Worm (Caenorhabditis elegans) whole organism, L4 larva: Measurements from ENCODE around the gene R10E4.6.

Source experiments
- F10B5.3 ChIP-seq: sonication (generic microtip); optimal IDR thresholded peaks from 2 replicates; lab custom pipeline; 2016; ENCODE audit warnings: mild to moderate bottlenecking, missing genetic modification characterization, missing compliant biosample characterization
- F26F4.8 ChIP-seq: fragments of 200-800 bp; sonication (Bioruptor generic); conservative IDR thresholded peaks from 2 replicates; pipeline ENCODE4 v1.3.6; 2022; ENCODE audit warnings: missing genetic modification characterization, missing compliant biosample characterization
- F37D6.2 ChIP-seq: sonication (generic microtip); optimal IDR thresholded peaks from 2 replicates; lab custom pipeline; 2016; ENCODE audit warnings: mild to moderate bottlenecking, missing genetic modification characterization, missing compliant biosample characterization
- F49E8.2 ChIP-seq: sonication (generic microtip); optimal IDR thresholded peaks from 2 replicates; lab custom pipeline; 2016; ENCODE audit warnings: missing compliant biosample characterization, mild to moderate bottlenecking, missing genetic modification characterization, borderline replicate concordance
- R02D3.7 ChIP-seq: fragments of 150-350 bp; sonication (generic microtip); optimal IDR thresholded peaks from 3 replicates; lab custom pipeline; 2014; ENCODE audit warnings: missing biosample characterization, missing genetic modification characterization
- ZK337.2 ChIP-seq: fragments of 200-800 bp; sonication (Bioruptor generic); IDR thresholded peaks from 2 replicates; pipeline ENCODE4 v1.3.6; 2022; ENCODE audit warnings: missing genetic modification reagents, missing genetic modification characterization, missing compliant biosample characterization
- aha-1 ChIP-seq: fragments of 150-350 bp; peaks from one replicate; lab custom pipeline; 2014; ENCODE audit warnings: missing biosample characterization, missing genetic modification characterization
- ama-1 ChIP-seq: fragments of 150-350 bp; optimal IDR thresholded peaks from 2 replicates; lab custom pipeline; 2014; ENCODE audit warnings: inconsistent platforms, mixed read lengths
- ceh-32 ChIP-seq: sonication (generic microtip); optimal IDR thresholded peaks from 2 replicates; lab custom pipeline; 2016; ENCODE audit warnings: mild to moderate bottlenecking, missing genetic modification characterization, missing compliant biosample characterization; ENCODE audit not compliant: poor library complexity
- ceh-82 ChIP-seq: sonication (generic microtip); optimal IDR thresholded peaks from 2 replicates; lab custom pipeline; 2017; ENCODE audit warnings: missing biosample characterization, missing genetic modification characterization
- ces-1 ChIP-seq: fragments of 150-350 bp; sonication (generic microtip); optimal IDR thresholded peaks from 4 replicates; lab custom pipeline; 2014; ENCODE audit warnings: missing biosample characterization, missing genetic modification reagents, missing genetic modification characterization
- ctbp-1 ChIP-seq: fragments of 200-800 bp; sonication (Bioruptor generic); IDR thresholded peaks from 2 replicates; pipeline ENCODE4 v1.3.6; 2022; ENCODE audit warnings: missing genetic modification reagents, missing genetic modification characterization, missing compliant biosample characterization
- daf-19 ChIP-seq: fragments of 200-800 bp; sonication (Bioruptor generic); conservative IDR thresholded peaks from 2 replicates; pipeline ENCODE4 v1.3.6; 2022; ENCODE audit warnings: missing genetic modification characterization, missing compliant biosample characterization
- dmd-8 ChIP-seq: fragments of 200-800 bp; sonication (Bioruptor generic); IDR thresholded peaks from 2 replicates; pipeline ENCODE4 v1.3.6; 2022; ENCODE audit warnings: missing genetic modification characterization, missing compliant biosample characterization
- dmd-9 ChIP-seq: fragments of 200-800 bp; sonication (Bioruptor generic); IDR thresholded peaks from 2 replicates; pipeline ENCODE4 v1.3.6; 2022; ENCODE audit warnings: missing genetic modification reagents, missing genetic modification characterization, missing compliant biosample characterization
- duxl-1 ChIP-seq: sonication (generic microtip); optimal IDR thresholded peaks from 2 replicates; lab custom pipeline; 2016; ENCODE audit warnings: mild to moderate bottlenecking, missing genetic modification characterization, moderate library complexity, missing compliant biosample characterization; ENCODE audit not compliant: poor library complexity
- hif-1 ChIP-seq, 2 experiments: sonication (generic microtip); optimal IDR thresholded peaks; 2 replicates each; lab custom pipeline; 2016 to 2017; ENCODE audit warnings: missing compliant biosample characterization in 2 of 2, missing genetic modification characterization in 2 of 2, missing genetic modification reagents in 2 of 2, missing genotype in 2 of 2, mild to moderate bottlenecking in 1 of 2
- jun-1 ChIP-seq: fragments of 150-350 bp; optimal IDR thresholded peaks from 2 replicates; lab custom pipeline; 2014; ENCODE audit warnings: missing biosample characterization, missing genetic modification reagents, missing genetic modification characterization
- lim-7 ChIP-seq: fragments of 200-800 bp; sonication (Bioruptor generic); IDR thresholded peaks from 2 replicates; pipeline ENCODE4 v1.3.6; 2022; ENCODE audit warnings: missing genetic modification characterization, missing compliant biosample characterization
- lin-15B ChIP-seq: fragments of 150-350 bp; sonication (generic microtip); optimal IDR thresholded peaks from 3 replicates; lab custom pipeline; 2014; ENCODE audit warnings: missing biosample characterization, missing genetic modification characterization
- lin-29 ChIP-seq: fragments of 200-800 bp; sonication (Bioruptor generic); IDR thresholded peaks from 2 replicates; pipeline ENCODE4 v1.3.6; 2022; ENCODE audit warnings: missing genetic modification reagents, missing genetic modification characterization, missing compliant biosample characterization
- lin-38 ChIP-seq: fragments of 200-800 bp; sonication (Bioruptor generic); IDR thresholded peaks from 2 replicates; pipeline ENCODE4 v1.3.6; 2022; ENCODE audit warnings: missing genetic modification reagents, missing genetic modification characterization, missing compliant biosample characterization
- lin-39 ChIP-seq: fragments of 150-350 bp; optimal IDR thresholded peaks from 2 replicates; lab custom pipeline; 2014; ENCODE audit warnings: missing biosample characterization, missing genetic modification reagents, missing genetic modification characterization
- lir-3 ChIP-seq: sonication (generic microtip); optimal IDR thresholded peaks from 2 replicates; lab custom pipeline; 2016; ENCODE audit warnings: mild to moderate bottlenecking, missing genetic modification characterization, missing compliant biosample characterization
- lsy-2 ChIP-seq, 2 experiments: fragments of 150-350 bp in 1 of 2; sonication (generic microtip) in 1 of 2; optimal IDR thresholded peaks; 2 replicates each; lab custom pipeline; 2014 to 2017; ENCODE audit warnings: missing biosample characterization in 2 of 2, missing genetic modification characterization in 2 of 2
- nhr-102 ChIP-seq: sonication (generic microtip); optimal IDR thresholded peaks from 2 replicates; lab custom pipeline; 2016; ENCODE audit warnings: mild to moderate bottlenecking, missing genetic modification characterization, moderate library complexity, missing compliant biosample characterization
- nhr-111 ChIP-seq: fragments of 200-800 bp; sonication (Bioruptor generic); optimal IDR thresholded peaks from 2 replicates; lab custom pipeline; 2018; ENCODE audit warnings: mild to moderate bottlenecking, missing genetic modification characterization, missing compliant biosample characterization
- nhr-25 ChIP-seq: sonication (generic microtip); optimal IDR thresholded peaks from 2 replicates; lab custom pipeline; 2017; ENCODE audit warnings: missing genetic modification characterization, mild to moderate bottlenecking, missing compliant biosample characterization, antibody characterized with exemption, moderate library complexity, borderline replicate concordance; ENCODE audit not compliant: insufficient read depth
- nhr-41 ChIP-seq: fragments of 200-800 bp; sonication (Bioruptor generic); IDR thresholded peaks from 2 replicates; pipeline ENCODE4 v1.3.6; 2022; ENCODE audit warnings: missing genetic modification reagents, missing genetic modification characterization, missing compliant biosample characterization
- nhr-42 ChIP-seq: fragments of 200-800 bp; sonication (Bioruptor generic); IDR thresholded peaks from 2 replicates; pipeline ENCODE4 v1.3.6; 2022; ENCODE audit warnings: missing genetic modification characterization, missing compliant biosample characterization
- nhr-6 ChIP-seq: fragments of 150-350 bp; optimal IDR thresholded peaks from 2 replicates; lab custom pipeline; 2014; ENCODE audit warnings: missing biosample characterization, missing genetic modification characterization
- pha-4 ChIP-seq, 2 experiments: fragments of 150-350 bp in 1 of 2; fragments of 200-800 bp in 1 of 2; sonication (Bioruptor generic) in 1 of 2; IDR thresholded peaks in 1 of 2; optimal IDR thresholded peaks in 1 of 2; 2 replicates each; pipeline versions ENCODE4 v1.3.6 to Lab custom; 2014 to 2022; ENCODE audit warnings: missing genetic modification characterization in 2 of 2, missing genetic modification reagents in 2 of 2, missing biosample characterization in 1 of 2, missing compliant biosample characterization in 1 of 2
- php-3 ChIP-seq: fragments of 200-800 bp; sonication (Bioruptor generic); IDR thresholded peaks from 2 replicates; pipeline ENCODE4 v1.3.6; 2022; ENCODE audit warnings: missing genetic modification reagents, missing genetic modification characterization, missing compliant biosample characterization
- saeg-2 ChIP-seq: fragments of 200-800 bp; sonication (Bioruptor generic); IDR thresholded peaks from 2 replicates; pipeline ENCODE4 v1.3.6; 2022; ENCODE audit warnings: missing genetic modification reagents, missing genetic modification characterization, missing compliant biosample characterization
- snpc-1.2 ChIP-seq: fragments of 200-800 bp; sonication (Bioruptor generic); IDR thresholded peaks from 2 replicates; pipeline ENCODE4 v1.3.6; 2022; ENCODE audit warnings: missing genetic modification reagents, missing genetic modification characterization, missing compliant biosample characterization
- snpc-4 ChIP-seq: fragments of 150-350 bp; optimal IDR thresholded peaks from 2 replicates; lab custom pipeline; 2014; ENCODE audit warnings: missing biosample characterization, missing genetic modification characterization
- tra-1 ChIP-seq: fragments of 200-800 bp; sonication (Bioruptor generic); IDR thresholded peaks from 2 replicates; pipeline ENCODE4 v1.3.6; 2022; ENCODE audit warnings: missing genetic modification reagents, missing genetic modification characterization, missing compliant biosample characterization
- unc-130 ChIP-seq: sonication (generic microtip); optimal IDR thresholded peaks from 2 replicates; lab custom pipeline; 2016; ENCODE audit warnings: missing genetic modification reagents, missing genetic modification characterization, missing compliant biosample characterization
- unc-39 ChIP-seq: sonication (generic microtip); optimal IDR thresholded peaks from 2 replicates; lab custom pipeline; 2017; ENCODE audit warnings: missing biosample characterization, missing genetic modification characterization
- zag-1 ChIP-seq: fragments of 150-350 bp; optimal IDR thresholded peaks from 2 replicates; lab custom pipeline; 2014; ENCODE audit warnings: missing biosample characterization, missing genetic modification characterization
- zfp-3 ChIP-seq: fragments of 200-800 bp; sonication (Bioruptor generic); conservative IDR thresholded peaks from 2 replicates; pipeline ENCODE4 v1.3.6; 2022; ENCODE audit warnings: missing genetic modification reagents, missing genetic modification characterization, missing compliant biosample characterization
- ztf-11 ChIP-seq: fragments of 150-350 bp; optimal IDR thresholded peaks from 2 replicates; lab custom pipeline; 2014; ENCODE audit warnings: missing biosample characterization, missing genetic modification characterization

The R10E4.6 gene

DNA sequence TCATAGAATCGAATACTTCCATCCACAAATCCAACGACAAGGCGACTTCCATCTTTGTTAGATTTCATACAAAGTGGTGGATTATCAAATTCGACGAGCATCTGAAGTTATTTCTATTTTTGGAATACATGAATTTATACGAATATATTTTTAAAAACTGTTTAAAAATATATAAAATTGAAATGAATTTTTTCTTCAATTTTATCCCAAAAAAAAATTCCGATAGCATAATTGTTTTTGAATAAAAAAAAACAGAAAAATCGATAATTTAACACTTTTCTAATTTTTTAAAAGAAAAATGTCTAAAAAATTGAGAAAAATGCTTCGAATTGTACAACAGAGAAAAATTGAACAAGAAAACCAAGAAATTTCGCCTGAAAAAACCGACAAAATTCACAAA, 45.6 kb upstream of the R10E4.6 start, which contains the start of gene Y44F5A.1:
Y44F5A.1 (minus strand) TSS at position 101 of the 400 bp plus-strand sequence.
- TF ChIP-seq unc-39 (tag; lab: Kevin White, UChicago) (no peak), ztf-11 (no peak), dmd-8 (GFP tag; lab: Robert Waterston, UW) (no peak), lsy-2 (tag; optimal IDR thresholded peaks at IDR 0.05; lab: Kevin White, UChicago) (no peak), dmd-9 (GFP tag; lab: Robert Waterston, UW) (no peak), nhr-111 (no peak), ZK337.2 (GFP tag; lab: Robert Waterston, UW) (no peak), nhr-42 (GFP tag; lab: Robert Waterston, UW) (no peak), nhr-41 (GFP tag; lab: Robert Waterston, UW) (no peak), saeg-2 (no peak), jun-1 (no peak), ceh-32 (tag; lab: Kevin White, UChicago) (no peak), nhr-6 (tag; lab: Kevin White, UChicago) (no peak), zfp-3 (GFP tag; lab: Robert Waterston, UW) (no peak), pha-4 (GFP tag; IDR thresholded peaks at IDR 0.05; lab: Robert Waterston, UW) (no peak), pha-4 (tag; optimal IDR thresholded peaks at IDR 0.05; lab: Kevin White, UChicago) (no peak)

DNA sequence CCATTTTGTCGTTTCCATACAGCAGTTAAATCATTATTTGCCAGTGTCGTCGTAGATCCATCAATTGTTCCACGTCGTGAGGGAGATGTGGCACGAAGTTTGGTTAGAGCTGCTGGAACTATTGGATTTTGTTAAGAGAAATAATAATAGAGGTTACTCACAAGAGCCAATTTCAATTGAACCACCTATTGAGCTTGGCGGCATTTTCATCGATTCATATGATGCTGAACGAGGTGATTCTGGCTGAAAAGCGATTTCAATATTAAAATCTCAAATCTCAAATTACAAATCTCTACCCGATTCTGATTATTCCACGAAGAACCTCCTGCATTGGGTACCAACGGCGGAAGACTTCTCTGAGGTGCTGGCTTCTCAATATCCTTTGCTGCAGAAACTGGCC, 35.3 kb upstream of the R10E4.6 start:
- TF ChIP-seq aha-1 (tag; lab: Kevin White, UChicago) (peak; percentile 95), php-3 (GFP tag; lab: Robert Waterston, UW) (no peak)

DNA sequence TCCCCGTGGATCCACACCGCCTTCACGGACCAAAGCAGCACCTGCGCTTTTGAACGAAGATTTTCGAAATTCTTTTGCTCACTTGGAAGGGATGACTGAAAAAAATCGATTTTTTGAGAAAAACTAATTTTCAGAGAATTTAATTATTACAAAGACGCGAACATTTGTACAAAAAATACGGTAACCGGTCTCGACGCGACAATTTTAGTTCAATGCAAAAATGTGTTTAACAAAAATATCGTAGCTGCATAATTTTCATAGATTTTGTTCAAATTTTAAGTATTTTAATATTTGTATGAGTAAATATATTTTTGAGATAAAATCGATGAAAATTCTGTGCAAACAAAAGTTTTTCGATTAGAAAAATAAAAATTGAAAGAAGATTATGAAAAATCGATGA, 30.2 kb upstream of the R10E4.6 start, which contains the start of gene T08A11.1:
T08A11.1 (minus strand) TSS at position 101 of the 400 bp plus-strand sequence.
- TF ChIP-seq lim-7 (GFP tag; lab: Robert Waterston, UW) (no peak), lin-38 (GFP tag; lab: Robert Waterston, UW) (no peak), lin-39 (no peak), ctbp-1 (GFP tag; lab: Robert Waterston, UW) (no peak), F49E8.2 (no peak), unc-130 (GFP tag; lab: Kevin White, UChicago) (no peak), nhr-42 (GFP tag; lab: Robert Waterston, UW) (no peak), F10B5.3 (tag; lab: Kevin White, UChicago) (no peak), ztf-11 (no peak)

DNA sequence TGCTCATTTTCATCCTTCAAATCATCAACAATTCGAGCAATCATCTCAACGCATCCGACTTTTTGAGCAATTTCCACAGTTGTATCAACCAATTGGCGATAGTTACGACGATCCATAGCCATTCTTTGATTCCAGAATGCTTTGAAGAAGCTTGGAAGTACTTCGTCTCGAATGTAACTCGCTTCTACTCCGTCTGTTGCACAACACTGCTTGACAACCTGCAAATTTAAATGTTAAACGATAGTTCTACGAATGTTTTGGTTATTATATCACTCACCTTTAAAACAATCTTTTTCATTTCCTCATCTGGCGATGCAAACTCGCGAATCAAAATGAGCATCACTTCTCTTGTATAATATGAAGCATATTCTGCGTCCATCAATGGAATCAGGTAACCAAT, 27.3 kb upstream of the R10E4.6 start:
- TF ChIP-seq ces-1 (GFP tag; lab: Kevin White, UChicago) (no peak), aha-1 (tag; lab: Kevin White, UChicago) (peak; percentile 62), F37D6.2 (tag; lab: Kevin White, UChicago) (no peak)
- TF ChIP-seq, all 104 proteins: peak for 1

DNA sequence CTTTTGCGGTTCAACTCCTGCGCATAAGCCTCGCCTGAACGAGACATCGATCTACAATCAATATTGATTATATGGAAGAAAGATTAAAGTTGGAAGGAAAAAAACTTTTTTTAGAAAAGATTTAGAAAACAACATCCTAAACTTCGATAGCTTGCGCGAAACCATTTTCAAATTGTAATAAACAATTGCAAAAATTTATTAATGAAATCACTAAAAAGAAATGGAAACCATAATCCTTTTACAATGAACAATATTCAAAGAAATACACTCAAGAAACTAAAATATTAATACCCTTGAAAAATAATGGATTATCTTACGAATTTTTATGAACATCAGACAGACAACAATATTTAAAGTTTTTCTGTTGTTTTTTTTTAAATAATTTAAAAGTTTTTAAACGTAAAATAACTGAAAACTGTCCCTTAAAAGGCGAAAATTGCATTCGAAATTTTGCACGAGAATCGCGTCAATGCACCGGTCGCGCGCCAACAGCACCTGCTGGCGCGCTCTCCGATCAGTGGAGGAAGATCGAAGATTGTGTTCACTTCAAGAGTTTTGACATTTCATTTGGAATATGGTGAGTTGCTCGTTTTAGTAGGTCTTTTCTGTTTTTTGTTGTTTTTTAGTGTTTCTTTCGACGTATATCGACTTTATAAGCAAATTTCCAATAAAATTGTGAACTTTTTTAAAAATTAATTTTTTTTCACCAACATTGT, 23.8 kb upstream of the R10E4.6 start, which contains the start of the genes sftb-1 and R10E4.1:
sftb-1 (minus strand) TSS at position 51 of the 716 bp plus-strand sequence.
R10E4.1 (plus strand) TSS at position 524 of the 716 bp plus-strand sequence.
- TF ChIP-seq ZK337.2 (GFP tag; lab: Robert Waterston, UW) (no peak), php-3 (GFP tag; lab: Robert Waterston, UW) (no peak), lim-7 (GFP tag; lab: Robert Waterston, UW) (no peak), R02D3.7 (tag; lab: Kevin White, UChicago) (no peak), aha-1 (tag; lab: Kevin White, UChicago) (peak; percentile 85), snpc-1.2 (no peak), duxl-1 (peak; percentile 23), ceh-82 (tag; lab: Kevin White, UChicago) (no peak), F26F4.8 (no peak), nhr-102 (tag; lab: Kevin White, UChicago) (peak; percentile 45), lin-29 (GFP tag; lab: Robert Waterston, UW) (no peak), tra-1 (GFP tag; lab: Robert Waterston, UW) (no peak), lir-3 (tag; lab: Kevin White, UChicago) (no peak), zag-1 (tag; lab: Kevin White, UChicago) (no peak), ama-1 (no peak), nhr-25 (tag; lab: Kevin White, UChicago) (no peak), hif-1 (tag; optimal IDR thresholded peaks at IDR 0.05; lab: Kevin White, UChicago) (no peak), snpc-4 (no peak), daf-19 (GFP tag; lab: Robert Waterston, UW) (no peak), F37D6.2 (tag; lab: Kevin White, UChicago) (peak; percentile 15), lin-15B (tag; lab: Kevin White, UChicago) (no peak)
